Fruit fly (Drosophila melanogaster) whole organism, embryonic: ENCODE results near the gene CG3862.

Experiments used
- Asciz ChIP-seq: fragments of 200-800 bp; sonication (Bioruptor generic); optimal IDR thresholded peaks from 2 replicates; lab custom pipeline; 2017; ENCODE audit warnings: missing biosample characterization, mild to moderate bottlenecking, missing genetic modification characterization, missing genetic modification reagents
- Atf3 ChIP-seq: fragments of 200-800 bp; sonication (Bioruptor generic); optimal IDR thresholded peaks from 3 replicates; lab custom pipeline; 2016; ENCODE audit warnings: missing biosample characterization, missing genetic modification characterization
- BEAF-32 ChIP-seq: fragments of 200-800 bp; sonication (Bioruptor generic); optimal IDR thresholded peaks from 3 replicates; lab custom pipeline; 2017; ENCODE audit warnings: missing biosample characterization, missing genetic modification characterization, mild to moderate bottlenecking, moderate library complexity, missing genetic modification reagents
- CG11085 ChIP-seq: fragments of 200-800 bp; sonication (Bioruptor generic); IDR thresholded peaks from 2 replicates; pipeline ENCODE4 v1.3.6; 2022; ENCODE audit warnings: missing biosample characterization, missing genetic modification characterization
- CG11093 ChIP-seq: fragments of 200-800 bp; sonication (Bioruptor generic); IDR thresholded peaks from 3 replicates; pipeline ENCODE4 v1.3.6; 2022; ENCODE audit warnings: missing biosample characterization, missing genetic modification characterization
- CG11247 ChIP-seq: fragments of 200-800 bp; sonication (Bioruptor generic); IDR thresholded peaks from 2 replicates; pipeline ENCODE4 v1.3.6; 2022; ENCODE audit warnings: missing biosample characterization, missing genetic modification characterization
- CG12391 ChIP-seq: fragments of 200-800 bp; sonication (Bioruptor generic); optimal IDR thresholded peaks from 3 replicates; lab custom pipeline; 2018; ENCODE audit warnings: missing biosample characterization, mild to moderate bottlenecking, missing genetic modification characterization, moderate library complexity
- CG14014 ChIP-seq: fragments of 200-800 bp; sonication (Bioruptor generic); IDR thresholded peaks from 2 replicates; pipeline ENCODE4 v1.3.6; 2022; ENCODE audit warnings: missing biosample characterization, missing genetic modification characterization
- CG16815 ChIP-seq: fragments of 200-800 bp; sonication (Bioruptor generic); optimal IDR thresholded peaks from 3 replicates; lab custom pipeline; 2017; ENCODE audit warnings: missing biosample characterization, mild to moderate bottlenecking, missing genetic modification characterization
- CG16863 ChIP-seq: fragments of 200-800 bp; sonication (Bioruptor generic); optimal IDR thresholded peaks from 3 replicates; lab custom pipeline; 2016; ENCODE audit warnings: missing biosample characterization, missing genetic modification characterization
- CG2889 ChIP-seq: fragments of 200-800 bp; sonication (Bioruptor generic); IDR thresholded peaks from 3 replicates; pipeline ENCODE4 v1.3.6; 2022; ENCODE audit warnings: missing biosample characterization, missing genetic modification characterization
- CG34224 ChIP-seq: fragments of 200-800 bp; sonication (Bioruptor generic); IDR thresholded peaks from 3 replicates; pipeline ENCODE4 v1.3.6; 2022; ENCODE audit warnings: missing biosample characterization, missing genetic modification characterization; ENCODE audit not compliant: partially characterized antibody
- CG6175 ChIP-seq: fragments of 200-800 bp; sonication (Bioruptor generic); IDR thresholded peaks from 3 replicates; pipeline ENCODE4 v1.3.6; 2022; ENCODE audit warnings: missing biosample characterization, missing genetic modification characterization
- CG6654 ChIP-seq: fragments of 200-800 bp; sonication (Bioruptor generic); optimal IDR thresholded peaks from 2 replicates; lab custom pipeline; 2017; ENCODE audit warnings: missing biosample characterization, mild to moderate bottlenecking, missing genetic modification characterization
- CG6765 ChIP-seq: fragments of 200-800 bp; sonication (Bioruptor generic); optimal IDR thresholded peaks from 3 replicates; lab custom pipeline; 2017; ENCODE audit warnings: missing biosample characterization, mild to moderate bottlenecking, missing genetic modification characterization
- Chrac-16 ChIP-seq: fragments of 200-800 bp; sonication (Bioruptor generic); optimal IDR thresholded peaks from 3 replicates; lab custom pipeline; 2016; ENCODE audit warnings: missing biosample characterization, missing genetic modification characterization
- Dad ChIP-seq: fragments of 200-800 bp; sonication (Bioruptor generic); optimal IDR thresholded peaks from 3 replicates; lab custom pipeline; 2016; ENCODE audit warnings: missing biosample characterization, missing genetic modification characterization
- Dek ChIP-seq: fragments of 200-800 bp; sonication (Bioruptor generic); optimal IDR thresholded peaks from 3 replicates; lab custom pipeline; 2019; ENCODE audit warnings: missing biosample characterization, mild to moderate bottlenecking, missing genetic modification characterization, moderate library complexity
- Dp ChIP-seq: fragments of 200-800 bp; sonication (Bioruptor generic); optimal IDR thresholded peaks from 2 replicates; lab custom pipeline; 2018; ENCODE audit warnings: missing biosample characterization, mild to moderate bottlenecking, missing genetic modification characterization, moderate library complexity
- Drgx ChIP-seq: fragments of 200-800 bp; sonication (Bioruptor generic); IDR thresholded peaks from 2 replicates; pipeline ENCODE4 v1.3.6; 2022; ENCODE audit warnings: missing biosample characterization, missing genetic modification characterization
- Eip74EF ChIP-seq, 2 experiments: fragments of 200-800 bp in 1 of 2; fragments of >200 bp in 1 of 2; sonication (Bioruptor generic) in 1 of 2; optimal IDR thresholded peaks; 2 replicates each; lab custom pipeline; 2017 to 2019; ENCODE audit warnings: missing biosample characterization in 2 of 2, missing genetic modification characterization in 2 of 2, mild to moderate bottlenecking in 1 of 2, moderate library complexity in 1 of 2
- Ets65A ChIP-seq: fragments of 200-800 bp; sonication (Bioruptor generic); peaks from one replicate; lab custom pipeline; 2016; ENCODE audit warnings: missing biosample characterization, missing genetic modification characterization
- Jarid2 ChIP-seq: fragments of 200-800 bp; sonication (Bioruptor generic); optimal IDR thresholded peaks from 3 replicates; lab custom pipeline; 2017; ENCODE audit warnings: mild to moderate bottlenecking, missing biosample characterization, missing genetic modification reagents, missing genetic modification characterization
- Med ChIP-seq: fragments of 200-800 bp; sonication (Bioruptor generic); peaks from one replicate; lab custom pipeline; 2016; ENCODE audit warnings: missing biosample characterization, missing genetic modification characterization, mild to moderate bottlenecking, inconsistent platforms, moderate library complexity
- Mrtf ChIP-seq: fragments of 200-800 bp; sonication (Bioruptor generic); IDR thresholded peaks from 3 replicates; pipeline ENCODE4 v1.3.6; 2022; ENCODE audit warnings: missing biosample characterization, missing genetic modification characterization
- Oaz ChIP-seq: fragments of 200-800 bp; sonication (Bioruptor generic); IDR thresholded peaks from 2 replicates; pipeline ENCODE4 v1.3.6; 2022; ENCODE audit warnings: missing biosample characterization, missing genetic modification characterization
- Opbp ChIP-seq: fragments of 200-800 bp; sonication (Bioruptor generic); IDR thresholded peaks from 3 replicates; pipeline ENCODE4 v1.3.6; 2022; ENCODE audit warnings: missing biosample characterization, missing genetic modification characterization; ENCODE audit not compliant: partially characterized antibody
- Poxn ChIP-seq: fragments of 200-800 bp; sonication (Bioruptor generic); IDR thresholded peaks from 2 replicates; pipeline ENCODE4 v1.3.6; 2022; ENCODE audit warnings: missing biosample characterization, missing genetic modification characterization
- Rfx ChIP-seq: fragments of 200-800 bp; sonication (Bioruptor generic); IDR thresholded peaks from 2 replicates; pipeline ENCODE4 v1.3.6; 2022; ENCODE audit warnings: missing biosample characterization, missing genetic modification characterization
- ap ChIP-seq: fragments of 200-800 bp; sonication (Bioruptor generic); IDR thresholded peaks from 2 replicates; pipeline ENCODE4 v1.3.6; 2022; ENCODE audit warnings: missing biosample characterization, missing genetic modification characterization
- btn ChIP-seq: fragments of 200-800 bp; sonication (Bioruptor generic); optimal IDR thresholded peaks from 2 replicates; lab custom pipeline; 2016; ENCODE audit warnings: missing biosample characterization, missing genetic modification characterization
- cg ChIP-seq: fragments of 200-800 bp; sonication (Bioruptor generic); optimal IDR thresholded peaks from 3 replicates; lab custom pipeline; 2019; ENCODE audit warnings: missing biosample characterization, mild to moderate bottlenecking, missing genetic modification characterization, moderate library complexity
- chinmo ChIP-seq: fragments of 200-800 bp; sonication (Bioruptor generic); IDR thresholded peaks from 4 replicates; pipeline ENCODE4 v1.3.6; 2022; ENCODE audit warnings: missing biosample characterization, missing genetic modification characterization; ENCODE audit not compliant: partially characterized antibody
- dysf ChIP-seq: fragments of 200-800 bp; sonication (Bioruptor generic); IDR thresholded peaks from 3 replicates; pipeline ENCODE4 v1.3.6; 2022; ENCODE audit warnings: missing biosample characterization, missing genetic modification characterization
- ind ChIP-seq: fragments of 200-800 bp; sonication (Bioruptor generic); optimal IDR thresholded peaks from 3 replicates; lab custom pipeline; 2016; ENCODE audit warnings: missing biosample characterization, missing genetic modification characterization
- inv ChIP-seq: fragments of 200-800 bp; sonication (Bioruptor generic); IDR thresholded peaks from 2 replicates; pipeline ENCODE4 v1.3.6; 2022; ENCODE audit warnings: missing biosample characterization, missing genetic modification characterization; ENCODE audit not compliant: partially characterized antibody
- nom ChIP-seq: fragments of 200-800 bp; sonication (Bioruptor generic); optimal IDR thresholded peaks from 2 replicates; lab custom pipeline; 2017; ENCODE audit warnings: missing biosample characterization, missing genetic modification characterization, mild to moderate bottlenecking, moderate library complexity, missing genetic modification reagents
- odd ChIP-seq: fragments of 200-800 bp; sonication (Bioruptor generic); optimal IDR thresholded peaks from 2 replicates; lab custom pipeline; 2017; ENCODE audit warnings: missing biosample characterization, mild to moderate bottlenecking, missing genetic modification characterization
- pan ChIP-seq, 4 experiments: fragments of >200 bp in 3 of 4; fragments of 200-800 bp in 1 of 4; sonication (Bioruptor generic) in 1 of 4; optimal IDR thresholded peaks in 3 of 4; IDR thresholded peaks in 1 of 4; 2 replicates each; pipeline versions ENCODE4 v1.3.6 to Lab custom; 2017 to 2022; ENCODE audit warnings: missing biosample characterization in 2 of 4, missing genetic modification characterization in 2 of 4, mixed read lengths in 1 of 4
- prd ChIP-seq, 3 experiments: fragments of >200 bp in 2 of 3; fragments of 200-800 bp in 1 of 3; sonication (Bioruptor generic) in 1 of 3; optimal IDR thresholded peaks in 2 of 3; IDR thresholded peaks in 1 of 3; 2 replicates in 2 of 3; 3 replicates in 1 of 3; pipeline versions ENCODE4 v1.3.6 to Lab custom; 2017 to 2022; ENCODE audit warnings: missing biosample characterization in 1 of 3, missing genetic modification characterization in 1 of 3
- sd ChIP-seq: fragments of 200-800 bp; sonication (Bioruptor generic); optimal IDR thresholded peaks from 3 replicates; lab custom pipeline; 2018; ENCODE audit warnings: missing biosample characterization, mild to moderate bottlenecking, missing genetic modification characterization, moderate library complexity
- slbo ChIP-seq: fragments of 200-800 bp; sonication (Bioruptor generic); IDR thresholded peaks from 2 replicates; pipeline ENCODE4 v1.3.6; 2022; ENCODE audit warnings: missing biosample characterization, missing genetic modification characterization
- stwl ChIP-seq: fragments of 200-800 bp; sonication (Bioruptor generic); optimal IDR thresholded peaks from 3 replicates; lab custom pipeline; 2018; ENCODE audit warnings: missing biosample characterization, mild to moderate bottlenecking, missing genetic modification characterization, moderate library complexity
- tin ChIP-seq: fragments of 200-800 bp; sonication (Bioruptor generic); optimal IDR thresholded peaks from 3 replicates; lab custom pipeline; 2016; ENCODE audit warnings: missing biosample characterization, missing genetic modification characterization
- trh ChIP-seq: fragments of 200-800 bp; sonication (Bioruptor generic); optimal IDR thresholded peaks from 2 replicates; lab custom pipeline; 2016; ENCODE audit warnings: missing biosample characterization, missing genetic modification characterization
- unpg ChIP-seq: fragments of 200-800 bp; sonication (Bioruptor generic); optimal IDR thresholded peaks from 3 replicates; lab custom pipeline; 2018; ENCODE audit warnings: missing biosample characterization, mild to moderate bottlenecking, missing genetic modification characterization, moderate library complexity
- wor ChIP-seq: fragments of 200-800 bp; sonication (Bioruptor generic); IDR thresholded peaks from 2 replicates; pipeline ENCODE4 v1.3.6; 2022; ENCODE audit warnings: missing biosample characterization, missing genetic modification characterization
- zfh2 ChIP-seq: fragments of 200-800 bp; sonication (Bioruptor generic); optimal IDR thresholded peaks from 2 replicates; lab custom pipeline; 2016; ENCODE audit warnings: missing biosample characterization, missing genetic modification characterization

The CG3862 gene

DNA sequence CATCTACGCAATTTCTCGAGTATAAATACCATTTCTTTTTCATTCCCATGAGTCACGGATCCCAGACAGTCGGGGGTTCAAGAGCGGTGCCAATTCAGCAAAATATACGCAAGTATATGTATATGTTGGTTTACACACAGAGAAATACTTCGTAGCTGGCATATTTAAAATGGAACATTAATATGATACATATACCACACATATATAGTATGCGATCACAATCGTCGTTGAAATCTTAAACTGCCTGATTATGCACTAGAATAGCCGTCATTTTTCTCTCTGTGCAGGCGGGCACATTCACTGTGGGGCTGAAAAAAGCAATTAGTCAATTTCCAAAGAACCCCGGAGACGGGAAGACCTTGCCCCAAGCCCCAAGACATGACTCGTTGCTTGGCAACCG lies 16.0 kb upstream of the CG3862 start (continued):
- TF ChIP-seq Eip74EF (GFP tag; optimal IDR thresholded peaks at IDR 0.05; lab: Kevin White, UChicago): peak in 1 of 2 experiments; percentile 48
- TF ChIP-seq tin (GFP tag; lab: Kevin White, UChicago): peak; percentile 61
- TF ChIP-seq inv (GFP tag; lab: Robert Waterston, UW): no peak
- peak; percentile 70 for TF ChIP-seq ind (GFP tag; lab: Kevin White, UChicago)
- TF ChIP-seq stwl (tag; lab: Kevin White, UChicago): no peak
- TF ChIP-seq CG6654 (GFP tag; lab: Kevin White, UChicago): peak; percentile 39
- TF ChIP-seq Dek (tag; lab: Kevin White, UChicago): peak; percentile 68
- TF ChIP-seq Ets65A (GFP tag; lab: Kevin White, UChicago): peak; percentile 93
- TF ChIP-seq prd (optimal IDR thresholded peaks at IDR 0.05; lab: Kevin White, UChicago): no peak
- TF ChIP-seq prd (GFP tag; IDR thresholded peaks at IDR 0.05; lab: Robert Waterston, UW): peak; percentile 88
- peak; percentile 44 for TF ChIP-seq Atf3
- TF ChIP-seq CG6175: peak; percentile 84
- TF ChIP-seq wor (GFP tag; lab: Robert Waterston, UW): peak; percentile 48
- TF ChIP-seq CG16863 (GFP tag; lab: Kevin White, UChicago): peak; percentile 41
- peak; percentile 71 for TF ChIP-seq zfh2 (GFP tag; lab: Kevin White, UChicago)
- peak; percentile 88 for TF ChIP-seq CG14014 (GFP tag; lab: Robert Waterston, UW)
- TF ChIP-seq Poxn (GFP tag; lab: Robert Waterston, UW): peak; percentile 31; the same call in 1 of the 2 replicates
- TF ChIP-seq Dp (GFP tag; lab: Kevin White, UChicago): no peak
- TF ChIP-seq Asciz (GFP tag; lab: Kevin White, UChicago): peak; percentile 24
- TF ChIP-seq CG16815: peak; percentile 60
- peak; percentile 73 for TF ChIP-seq Oaz (GFP tag; lab: Robert Waterston, UW)
- TF ChIP-seq Rfx: peak; percentile 94
- TF ChIP-seq CG11247 (GFP tag; lab: Robert Waterston, UW): peak; percentile 82
- peak; percentile 70 for TF ChIP-seq CG12391 (tag; lab: Kevin White, UChicago)
- peak; percentile 93 for TF ChIP-seq slbo (GFP tag; lab: Robert Waterston, UW)
- peak; percentile 4 for TF ChIP-seq Jarid2 (GFP tag; lab: Kevin White, UChicago)
- 0 out of 3 replicates have a peak, but pooled peaks have one; percentile 43 for TF ChIP-seq CG11093
- TF ChIP-seq Med (GFP tag; lab: Kevin White, UChicago): peak; percentile 93

DNA sequence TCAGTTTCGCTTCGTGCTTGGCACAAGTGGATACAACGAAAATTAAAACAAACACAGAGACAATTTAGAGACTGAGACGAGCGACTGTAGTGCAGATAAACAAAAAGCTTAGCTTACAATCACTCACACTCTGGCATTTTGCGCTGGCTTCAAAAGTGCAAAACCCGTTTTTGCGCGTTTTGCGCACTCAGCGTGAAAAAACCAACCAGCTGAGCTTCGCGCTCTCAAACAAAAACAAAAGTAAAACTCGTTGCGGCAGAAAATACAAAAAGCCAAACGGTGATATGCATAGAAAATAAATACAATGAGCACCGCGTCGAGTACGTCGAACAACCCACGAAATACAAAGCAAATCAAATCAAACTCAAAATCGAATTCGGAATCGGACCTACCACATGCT lies 15.1 kb upstream of the CG3862 start:
- TF ChIP-seq CG11085 (GFP tag; lab: Robert Waterston, UW) (no peak), chinmo (GFP tag; lab: Robert Waterston, UW) (peak; percentile 90; the same call in 2 of the 4 replicates), Mrtf (GFP tag; lab: Robert Waterston, UW) (no peak), sd (no peak), Drgx (GFP tag; lab: Robert Waterston, UW) (0 out of 2 replicates have a peak, but pooled peaks have one; percentile 33), slbo (GFP tag; lab: Robert Waterston, UW) (no peak), btn (no peak), CG34224 (0 out of 3 replicates have a peak, but pooled peaks have one; percentile 19), nom (GFP tag; lab: Kevin White, UChicago) (peak; percentile 38), Dad (GFP tag; lab: Kevin White, UChicago) (no peak), BEAF-32 (no peak), trh (GFP tag; lab: Kevin White, UChicago) (no peak), CG6765 (GFP tag; lab: Kevin White, UChicago) (peak; percentile 2), cg (GFP tag; lab: Kevin White, UChicago) (peak; percentile 3), unpg (GFP tag; lab: Kevin White, UChicago) (no peak), Opbp (GFP tag; lab: Robert Waterston, UW) (no peak), Chrac-16 (GFP tag; lab: Kevin White, UChicago) (no peak), CG2889 (no peak), dysf (GFP tag; lab: Robert Waterston, UW) (no peak), ap (GFP tag; lab: Robert Waterston, UW) (no peak), pan (optimal IDR thresholded peaks at IDR 0.05; lab: Kevin White, UChicago) (no peak), pan (GFP tag; optimal IDR thresholded peaks at IDR 0.05 in 1 of 2, IDR thresholded peaks at IDR 0.05 in 1 of 2) (peak in 1 of 2 experiments; percentile 27), odd (GFP tag; lab: Kevin White, UChicago) (no peak)
